Fruit fly (Drosophila melanogaster) Kc167 (cell line): ENCODE data around the gene nebu.

Experiments
- Myc ChIP-seq: fragments of >200 bp; optimal IDR thresholded peaks from 2 replicates; lab custom pipeline; 2017; ENCODE audit warnings: missing external identifiers
- Sin3A ChIP-seq: fragments of >200 bp; optimal IDR thresholded peaks from 2 replicates; lab custom pipeline; 2018; ENCODE audit warnings: missing external identifiers
- insv ChIP-seq: fragments of >200 bp; optimal IDR thresholded peaks from 3 replicates; lab custom pipeline; 2018; ENCODE audit warnings: missing external identifiers
- ttk ChIP-seq: sonication (Bioruptor generic); optimal IDR thresholded peaks from 2 replicates; lab custom pipeline; 2017; ENCODE audit warnings: missing external identifiers

- TF ChIP-seq insv (no peak), Sin3A (no peak), Myc (no peak), ttk (no peak)
These were observed 8.9 kb downstream of the nebu start for dm6 chr3L:12833864-12834525.
